Fruit fly (Drosophila melanogaster) Kc167 (cell line): ENCODE measurements around the gene CG14540.

Experiments
- Myc ChIP-seq: fragments of >200 bp; optimal IDR thresholded peaks from 2 replicates; lab custom pipeline; 2017; ENCODE audit warnings: missing external identifiers
- Sin3A ChIP-seq: fragments of >200 bp; optimal IDR thresholded peaks from 2 replicates; lab custom pipeline; 2018; ENCODE audit warnings: missing external identifiers
- h ChIP-seq: fragments of >200 bp; optimal IDR thresholded peaks from 3 replicates; lab custom pipeline; 2018; ENCODE audit warnings: missing external identifiers
- insv ChIP-seq: fragments of >200 bp; optimal IDR thresholded peaks from 3 replicates; lab custom pipeline; 2018; ENCODE audit warnings: missing external identifiers
- psq ChIP-seq: fragments of >200 bp; optimal IDR thresholded peaks from 2 replicates; lab custom pipeline; 2017; ENCODE audit warnings: missing external identifiers
- ttk ChIP-seq: sonication (Bioruptor generic); optimal IDR thresholded peaks from 2 replicates; lab custom pipeline; 2017; ENCODE audit warnings: missing external identifiers

The CG14540 gene

dm6 chr3R:25996197-25997005 lies 37.3 kb downstream of the CG14540 start, which contains the start of gene CG43116:
CG43116 (minus strand) TSS chr3R:25996996.
- TF ChIP-seq psq (lab: Kevin White, UChicago), result no peak
- TF ChIP-seq Myc (lab: Kevin White, UChicago), result no peak
- no peak for TF ChIP-seq ttk (lab: Kevin White, UChicago)
- TF ChIP-seq insv, result no peak
- TF ChIP-seq Sin3A, result no peak
- TF ChIP-seq h (lab: Kevin White, UChicago), result no peak

dm6 chr3R:25997068-25997714 lies 38.1 kb downstream of the CG14540 start:
- TF ChIP-seq Sin3A, result no peak
- TF ChIP-seq h (lab: Kevin White, UChicago), result no peak
- no peak for TF ChIP-seq psq (lab: Kevin White, UChicago)
- TF ChIP-seq insv, result no peak
- no peak for TF ChIP-seq ttk (lab: Kevin White, UChicago)
- no peak for TF ChIP-seq Myc (lab: Kevin White, UChicago)

dm6 chr3R:25999130-25999529 lies 40.1 kb downstream of the CG14540 start:
- TF ChIP-seq Myc (lab: Kevin White, UChicago), result no peak
- no peak for TF ChIP-seq ttk (lab: Kevin White, UChicago)
- TF ChIP-seq psq (lab: Kevin White, UChicago), result no peak
- TF ChIP-seq h (lab: Kevin White, UChicago), result no peak
- no peak for TF ChIP-seq Sin3A
- no peak for TF ChIP-seq insv

- TF ChIP-seq insv (no peak), h (lab: Kevin White, UChicago) (no peak), Myc (lab: Kevin White, UChicago) (no peak), psq (lab: Kevin White, UChicago) (no peak), Sin3A (no peak), ttk (lab: Kevin White, UChicago) (no peak)
These were observed 40.5 kb downstream of the CG14540 start for dm6 chr3R:25999611-26000010.

dm6 chr3R:26000720-26001682 lies 41.9 kb downstream of the CG14540 start:
- TF ChIP-seq Sin3A (no peak), Myc (lab: Kevin White, UChicago) (no peak), insv (no peak), ttk (lab: Kevin White, UChicago) (no peak), psq (lab: Kevin White, UChicago) (no peak), h (lab: Kevin White, UChicago) (no peak)

- TF ChIP-seq ttk (lab: Kevin White, UChicago) (no peak), h (lab: Kevin White, UChicago) (no peak), psq (lab: Kevin White, UChicago) (no peak), insv (no peak), Myc (lab: Kevin White, UChicago) (no peak), Sin3A (no peak)
These were observed 43.0 kb downstream of the CG14540 start for dm6 chr3R:26002039-26002438.

dm6 chr3R:26002570-26003332 lies 43.7 kb downstream of the CG14540 start:
- TF ChIP-seq Myc (lab: Kevin White, UChicago), result no peak
- no peak for TF ChIP-seq psq (lab: Kevin White, UChicago)
- TF ChIP-seq Sin3A, result no peak
- TF ChIP-seq insv, result no peak
- no peak for TF ChIP-seq h (lab: Kevin White, UChicago)
- TF ChIP-seq ttk (lab: Kevin White, UChicago), result no peak

- TF ChIP-seq insv, result no peak
- TF ChIP-seq ttk (lab: Kevin White, UChicago), result no peak
- TF ChIP-seq Myc (lab: Kevin White, UChicago), result no peak
- no peak for TF ChIP-seq Sin3A
- TF ChIP-seq h (lab: Kevin White, UChicago), result no peak
- no peak for TF ChIP-seq psq (lab: Kevin White, UChicago)
These were observed 45.4 kb downstream of the CG14540 start for dm6 chr3R:26004377-26005000.

dm6 chr3R:26005619-26005977 lies 46.5 kb downstream of the CG14540 start:
- TF ChIP-seq h (lab: Kevin White, UChicago), result no peak
- no peak for TF ChIP-seq Sin3A
- TF ChIP-seq psq (lab: Kevin White, UChicago), result no peak
- TF ChIP-seq insv, result no peak
- no peak for TF ChIP-seq ttk (lab: Kevin White, UChicago)
- no peak for TF ChIP-seq Myc (lab: Kevin White, UChicago)
